Worm (Caenorhabditis elegans) whole organism, L3 larva: ENCODE measurements around the gene F27B3.8.

ENCODE experiments used
- R02D3.7 ChIP-seq: fragments of 150-350 bp; optimal IDR thresholded peaks from 2 replicates; lab custom pipeline; 2014; ENCODE audit warnings: missing biosample characterization, missing genetic modification characterization
- ama-1 ChIP-seq: fragments of 150-350 bp; optimal IDR thresholded peaks from 2 replicates; lab custom pipeline; 2018
- ceh-82 ChIP-seq: fragments of 150-350 bp; optimal IDR thresholded peaks from 2 replicates; lab custom pipeline; 2014; ENCODE audit warnings: missing biosample characterization, missing genetic modification characterization
- daf-12 ChIP-seq: fragments of 150-350 bp; optimal IDR thresholded peaks from 2 replicates; lab custom pipeline; 2014; ENCODE audit warnings: missing biosample characterization, missing genetic modification reagents, missing genetic modification characterization
- pha-4 ChIP-seq: fragments of 150-350 bp; optimal IDR thresholded peaks from 2 replicates; lab custom pipeline; 2014; ENCODE audit warnings: missing biosample characterization, missing genetic modification reagents, missing genetic modification characterization
- sea-2 ChIP-seq: fragments of 150-350 bp; sonication (generic microtip); optimal IDR thresholded peaks from 4 replicates; lab custom pipeline; 2014; ENCODE audit warnings: missing biosample characterization, missing genetic modification reagents, missing genetic modification characterization

DNA sequence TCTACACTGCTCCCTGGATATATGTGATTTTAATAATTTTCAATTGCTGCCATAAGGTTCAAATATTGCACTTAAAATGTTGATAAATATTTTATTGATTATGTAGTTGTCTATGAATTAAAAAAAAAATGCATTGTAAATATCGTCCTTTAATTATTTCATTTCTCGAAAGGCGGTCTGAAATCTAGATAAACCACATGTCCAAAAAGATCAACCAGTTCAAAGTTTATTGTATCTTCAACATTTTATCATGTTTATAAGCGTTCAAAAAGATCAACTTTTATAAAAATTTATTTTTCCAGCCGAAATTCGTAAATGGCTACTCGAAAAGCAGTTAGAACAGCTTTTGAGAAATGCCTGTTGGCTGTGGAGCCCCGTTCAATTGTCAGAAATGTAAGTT lies 40.5 kb downstream of the F27B3.8 start, which contains the start of gene C13B9.2:
- TF ChIP-seq ceh-82 (tag; lab: Kevin White, UChicago), result no peak
- TF ChIP-seq ama-1 (lab: Kevin White, UChicago), result no peak
- no peak for TF ChIP-seq R02D3.7 (tag; lab: Kevin White, UChicago)
- no peak for TF ChIP-seq sea-2 (GFP tag; lab: Kevin White, UChicago)
- no peak for TF ChIP-seq daf-12 (tag; lab: Kevin White, UChicago)
- no peak for TF ChIP-seq pha-4
